Fruit fly (Drosophila melanogaster) whole organism, embryonic: ENCODE measurements around the gene spn-B.

Source experiments
- Asciz ChIP-seq: fragments of 200-800 bp; sonication (Bioruptor generic); optimal IDR thresholded peaks from 2 replicates; lab custom pipeline; 2017; ENCODE audit warnings: missing biosample characterization, mild to moderate bottlenecking, missing genetic modification characterization, missing genetic modification reagents
- CG10431 ChIP-seq: fragments of 200-800 bp; sonication (Bioruptor generic); optimal IDR thresholded peaks from 3 replicates; lab custom pipeline; 2018; ENCODE audit warnings: missing biosample characterization, mild to moderate bottlenecking, missing genetic modification characterization
- CG10654 ChIP-seq: fragments of 200-800 bp; sonication (Bioruptor generic); optimal IDR thresholded peaks from 2 replicates; lab custom pipeline; 2016; ENCODE audit warnings: missing biosample characterization, missing genetic modification characterization
- CG11398 ChIP-seq: fragments of 200-800 bp; sonication (Bioruptor generic); optimal IDR thresholded peaks from 2 replicates; lab custom pipeline; 2016; ENCODE audit warnings: missing biosample characterization, missing genetic modification characterization
- CG12744 ChIP-seq: fragments of 200-800 bp; sonication (Bioruptor generic); optimal IDR thresholded peaks from 2 replicates; lab custom pipeline; 2016; ENCODE audit warnings: missing biosample characterization, missing genetic modification characterization
- CG13287 ChIP-seq: fragments of 200-800 bp; sonication (Bioruptor generic); IDR thresholded peaks from 2 replicates; pipeline ENCODE4 v1.3.6; 2022; ENCODE audit warnings: missing biosample characterization, missing genetic modification characterization; ENCODE audit not compliant: partially characterized antibody
- CG14667 ChIP-seq: fragments of 200-800 bp; sonication (Bioruptor generic); IDR thresholded peaks from 2 replicates; pipeline ENCODE4 v1.3.6; 2022; ENCODE audit warnings: missing biosample characterization, missing genetic modification characterization
- CG15479 ChIP-seq: fragments of 200-800 bp; sonication (Bioruptor generic); optimal IDR thresholded peaks from 3 replicates; lab custom pipeline; 2019; ENCODE audit warnings: missing biosample characterization, mild to moderate bottlenecking, missing genetic modification characterization, moderate library complexity
- CG1647 ChIP-seq: fragments of 200-800 bp; sonication (Bioruptor generic); optimal IDR thresholded peaks from 3 replicates; lab custom pipeline; 2016; ENCODE audit warnings: missing biosample characterization, missing genetic modification characterization
- CG16863 ChIP-seq: fragments of 200-800 bp; sonication (Bioruptor generic); optimal IDR thresholded peaks from 3 replicates; lab custom pipeline; 2016; ENCODE audit warnings: missing biosample characterization, missing genetic modification characterization
- CG17385 ChIP-seq: fragments of 200-800 bp; sonication (Bioruptor generic); optimal IDR thresholded peaks from 3 replicates; lab custom pipeline; 2018; ENCODE audit warnings: missing biosample characterization, mild to moderate bottlenecking, missing genetic modification characterization
- CG18011 ChIP-seq: fragments of 200-800 bp; sonication (Bioruptor generic); optimal IDR thresholded peaks from 2 replicates; lab custom pipeline; 2017; ENCODE audit warnings: missing biosample characterization, missing genetic modification characterization, mild to moderate bottlenecking, moderate library complexity, missing genotype
- CG30020 ChIP-seq: fragments of 200-800 bp; optimal IDR thresholded peaks from 2 replicates; lab custom pipeline; 2019; ENCODE audit warnings: missing biosample characterization, mild to moderate bottlenecking, missing genetic modification characterization, moderate library complexity
- CG31388 ChIP-seq: fragments of 200-800 bp; sonication (Bioruptor generic); optimal IDR thresholded peaks from 2 replicates; lab custom pipeline; 2016; ENCODE audit warnings: missing biosample characterization, missing genetic modification characterization
- CG3281 ChIP-seq: fragments of 200-800 bp; sonication (Bioruptor generic); optimal IDR thresholded peaks from 3 replicates; lab custom pipeline; 2017; ENCODE audit warnings: missing biosample characterization, mild to moderate bottlenecking, missing genetic modification characterization
- CG34224 ChIP-seq: fragments of 200-800 bp; sonication (Bioruptor generic); IDR thresholded peaks from 3 replicates; pipeline ENCODE4 v1.3.6; 2022; ENCODE audit warnings: missing biosample characterization, missing genetic modification characterization; ENCODE audit not compliant: partially characterized antibody
- CG4707 ChIP-seq: fragments of 200-800 bp; sonication (Bioruptor generic); optimal IDR thresholded peaks from 2 replicates; lab custom pipeline; 2018; ENCODE audit warnings: missing biosample characterization, mild to moderate bottlenecking, missing genetic modification characterization, moderate library complexity
- CG5245 ChIP-seq: fragments of 200-800 bp; sonication (Bioruptor generic); optimal IDR thresholded peaks from 3 replicates; lab custom pipeline; 2016; ENCODE audit warnings: missing biosample characterization, missing genetic modification characterization
- CG6765 ChIP-seq: fragments of 200-800 bp; sonication (Bioruptor generic); optimal IDR thresholded peaks from 3 replicates; lab custom pipeline; 2017; ENCODE audit warnings: missing biosample characterization, mild to moderate bottlenecking, missing genetic modification characterization
- CG6791 ChIP-seq: fragments of 200-800 bp; sonication (Bioruptor generic); IDR thresholded peaks from 3 replicates; pipeline ENCODE4 v1.3.6; 2022; ENCODE audit warnings: missing biosample characterization, missing genetic modification characterization; ENCODE audit not compliant: partially characterized antibody
- CG7745 ChIP-seq: fragments of 200-800 bp; sonication (Bioruptor generic); optimal IDR thresholded peaks from 2 replicates; lab custom pipeline; 2018; ENCODE audit warnings: missing biosample characterization, mild to moderate bottlenecking, missing genetic modification characterization, moderate library complexity
- CG7928 ChIP-seq: fragments of 200-800 bp; sonication (Bioruptor generic); optimal IDR thresholded peaks from 2 replicates; lab custom pipeline; 2017; ENCODE audit warnings: missing biosample characterization, mild to moderate bottlenecking, missing genetic modification characterization
- CG8290 ChIP-seq, 3 experiments: fragments of 200-800 bp; sonication (Bioruptor generic); optimal IDR thresholded peaks; 2 replicates each; lab custom pipeline; 2016 to 2019; ENCODE audit warnings: missing biosample characterization in 3 of 3, missing genetic modification characterization in 3 of 3, mild to moderate bottlenecking in 2 of 3, moderate library complexity in 1 of 3
- CHES-1-like ChIP-seq: fragments of 200-800 bp; sonication (Bioruptor generic); optimal IDR thresholded peaks from 2 replicates; lab custom pipeline; 2016; ENCODE audit warnings: missing biosample characterization, missing genetic modification characterization
- CoRest ChIP-seq: fragments of 200-800 bp; sonication (Bioruptor generic); optimal IDR thresholded peaks from 3 replicates; lab custom pipeline; 2018; ENCODE audit warnings: missing biosample characterization, mild to moderate bottlenecking, missing genetic modification characterization, moderate library complexity
- Dad ChIP-seq: fragments of 200-800 bp; sonication (Bioruptor generic); optimal IDR thresholded peaks from 3 replicates; lab custom pipeline; 2016; ENCODE audit warnings: missing biosample characterization, missing genetic modification characterization
- Doc2 ChIP-seq: fragments of 200-800 bp; sonication (Bioruptor generic); IDR thresholded peaks from 2 replicates; pipeline ENCODE4 v1.3.6; 2022; ENCODE audit warnings: missing biosample characterization, missing genetic modification characterization
- Dp ChIP-seq: fragments of 200-800 bp; sonication (Bioruptor generic); optimal IDR thresholded peaks from 2 replicates; lab custom pipeline; 2018; ENCODE audit warnings: missing biosample characterization, mild to moderate bottlenecking, missing genetic modification characterization, moderate library complexity
- Fer2 ChIP-seq: fragments of 200-800 bp; sonication (Bioruptor generic); optimal IDR thresholded peaks from 2 replicates; lab custom pipeline; 2018; ENCODE audit warnings: missing biosample characterization, mild to moderate bottlenecking, missing genetic modification characterization, moderate library complexity
- NfI ChIP-seq: fragments of 200-800 bp; sonication (Bioruptor generic); optimal IDR thresholded peaks from 3 replicates; lab custom pipeline; 2018; ENCODE audit warnings: missing biosample characterization, mild to moderate bottlenecking, missing genetic modification characterization, moderate library complexity
- Rfx ChIP-seq: fragments of 200-800 bp; sonication (Bioruptor generic); IDR thresholded peaks from 2 replicates; pipeline ENCODE4 v1.3.6; 2022; ENCODE audit warnings: missing biosample characterization, missing genetic modification characterization
- aop ChIP-seq: fragments of 200-800 bp; sonication (Bioruptor generic); IDR thresholded peaks from 2 replicates; pipeline ENCODE4 v1.3.6; 2022; ENCODE audit warnings: missing biosample characterization, missing genetic modification characterization
- crol ChIP-seq: fragments of 200-800 bp; sonication (Bioruptor generic); IDR thresholded peaks from 2 replicates; pipeline ENCODE4 v1.3.6; 2022; ENCODE audit warnings: missing biosample characterization, missing genetic modification characterization
- dan ChIP-seq: fragments of 200-800 bp; sonication (Bioruptor generic); IDR thresholded peaks from 2 replicates; pipeline ENCODE4 v1.3.6; 2022; ENCODE audit warnings: missing biosample characterization, missing genetic modification characterization
- dati ChIP-seq: fragments of 200-800 bp; sonication (Bioruptor generic); IDR thresholded peaks from 2 replicates; pipeline ENCODE4 v1.3.6; 2022; ENCODE audit warnings: missing biosample characterization, missing genetic modification characterization
- ewg ChIP-seq: fragments of 200-800 bp; sonication (Bioruptor generic); optimal IDR thresholded peaks from 3 replicates; lab custom pipeline; 2017; ENCODE audit warnings: mild to moderate bottlenecking, missing biosample characterization, missing genetic modification reagents, missing genetic modification characterization
- fd3F ChIP-seq: fragments of 200-800 bp; sonication (Bioruptor generic); optimal IDR thresholded peaks from 2 replicates; lab custom pipeline; 2018; ENCODE audit warnings: missing biosample characterization, mild to moderate bottlenecking, missing genetic modification characterization, moderate library complexity
- inv ChIP-seq: fragments of 200-800 bp; sonication (Bioruptor generic); IDR thresholded peaks from 2 replicates; pipeline ENCODE4 v1.3.6; 2022; ENCODE audit warnings: missing biosample characterization, missing genetic modification characterization; ENCODE audit not compliant: partially characterized antibody
- knrl ChIP-seq: fragments of 200-800 bp; sonication (Bioruptor generic); IDR thresholded peaks from 3 replicates; pipeline ENCODE4 v1.3.6; 2022; ENCODE audit warnings: missing biosample characterization, missing genetic modification characterization; ENCODE audit not compliant: partially characterized antibody
- lola ChIP-seq, 3 experiments: fragments of >200 bp in 2 of 3; fragments of 200-800 bp in 1 of 3; sonication (Bioruptor generic) in 1 of 3; optimal IDR thresholded peaks; 2 replicates each; lab custom pipeline; 2017 to 2019; ENCODE audit warnings: missing biosample characterization in 3 of 3, missing genetic modification characterization in 3 of 3, mild to moderate bottlenecking in 1 of 3, moderate library complexity in 1 of 3
- nau ChIP-seq: fragments of 200-800 bp; sonication (Bioruptor generic); optimal IDR thresholded peaks from 3 replicates; lab custom pipeline; 2017; ENCODE audit warnings: missing biosample characterization, mild to moderate bottlenecking, missing genetic modification characterization, missing genetic modification reagents
- pzg ChIP-seq: fragments of 200-800 bp; sonication (Bioruptor generic); optimal IDR thresholded peaks from 3 replicates; lab custom pipeline; 2018; ENCODE audit warnings: missing biosample characterization, mild to moderate bottlenecking, missing genetic modification characterization, moderate library complexity
- repo ChIP-seq: fragments of 200-800 bp; sonication (Bioruptor generic); optimal IDR thresholded peaks from 2 replicates; lab custom pipeline; 2016; ENCODE audit warnings: missing biosample characterization, missing genetic modification characterization
- sd ChIP-seq: fragments of 200-800 bp; sonication (Bioruptor generic); optimal IDR thresholded peaks from 3 replicates; lab custom pipeline; 2018; ENCODE audit warnings: missing biosample characterization, mild to moderate bottlenecking, missing genetic modification characterization, moderate library complexity
- slou ChIP-seq: fragments of 200-800 bp; sonication (Bioruptor generic); optimal IDR thresholded peaks from 3 replicates; lab custom pipeline; 2016; ENCODE audit warnings: missing biosample characterization, missing genetic modification characterization
- slp2 ChIP-seq: fragments of 200-800 bp; sonication (Bioruptor generic); optimal IDR thresholded peaks from 2 replicates; lab custom pipeline; 2016; ENCODE audit warnings: missing biosample characterization, missing genetic modification characterization
- sqz ChIP-seq: fragments of 200-800 bp; sonication (Bioruptor generic); optimal IDR thresholded peaks from 3 replicates; lab custom pipeline; 2018; ENCODE audit warnings: missing biosample characterization, mild to moderate bottlenecking, missing genetic modification characterization

Gene spn-B

DNA sequence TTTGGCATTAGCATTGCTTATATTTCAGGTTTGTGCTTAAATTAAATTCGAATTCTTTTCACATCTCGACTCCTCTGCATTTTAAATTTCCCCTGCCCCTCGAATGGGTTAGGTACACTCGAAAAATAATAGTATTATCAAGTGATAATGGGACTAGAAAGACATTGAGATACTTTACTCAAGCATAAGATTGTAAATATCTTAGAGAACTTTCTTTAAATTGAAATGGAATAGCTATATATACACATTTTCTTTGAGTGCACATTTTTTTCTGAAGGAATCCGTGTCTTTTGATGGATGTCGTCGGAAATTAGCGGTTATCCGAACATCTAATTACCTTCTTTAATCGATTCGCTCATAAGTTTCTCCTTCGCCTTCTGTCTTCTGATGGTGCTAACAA, 16.8 kb upstream of the spn-B start (continued):
- TF ChIP-seq CG15479 (GFP tag; lab: Kevin White, UChicago), result no peak
- TF ChIP-seq aop, result no peak
- no peak for TF ChIP-seq CG3281
- TF ChIP-seq dan (GFP tag; lab: Robert Waterston, UW), result no peak
- no peak for TF ChIP-seq repo (GFP tag; lab: Kevin White, UChicago)
- no peak for TF ChIP-seq nau (GFP tag; lab: Kevin White, UChicago)
- TF ChIP-seq CG5245, result no peak
- TF ChIP-seq sd (tag; lab: Kevin White, UChicago), result peak; percentile 13
- TF ChIP-seq CG34224 (GFP tag; lab: Robert Waterston, UW), result no peak
- no peak for TF ChIP-seq slou (GFP tag; lab: Kevin White, UChicago)
- TF ChIP-seq Asciz (GFP tag; lab: Kevin White, UChicago), result no peak
- no peak for TF ChIP-seq CG18011 (GFP tag; lab: Kevin White, UChicago)
- no peak for TF ChIP-seq Doc2 (GFP tag; lab: Robert Waterston, UW)
- no peak for TF ChIP-seq Fer2
- peak in 1 of 3 experiments; percentile 12 for TF ChIP-seq lola (GFP tag; optimal IDR thresholded peaks at IDR 0.05; lab: Kevin White, UChicago)
- TF ChIP-seq CG16863 (GFP tag; lab: Kevin White, UChicago), result peak; percentile 2
- TF ChIP-seq CG7745 (tag; lab: Kevin White, UChicago), result no peak
- no peak for TF ChIP-seq CG11398 (GFP tag; lab: Kevin White, UChicago)
- no peak for TF ChIP-seq fd3F (GFP tag; lab: Kevin White, UChicago)
- TF ChIP-seq NfI (GFP tag; lab: Kevin White, UChicago), result no peak

DNA sequence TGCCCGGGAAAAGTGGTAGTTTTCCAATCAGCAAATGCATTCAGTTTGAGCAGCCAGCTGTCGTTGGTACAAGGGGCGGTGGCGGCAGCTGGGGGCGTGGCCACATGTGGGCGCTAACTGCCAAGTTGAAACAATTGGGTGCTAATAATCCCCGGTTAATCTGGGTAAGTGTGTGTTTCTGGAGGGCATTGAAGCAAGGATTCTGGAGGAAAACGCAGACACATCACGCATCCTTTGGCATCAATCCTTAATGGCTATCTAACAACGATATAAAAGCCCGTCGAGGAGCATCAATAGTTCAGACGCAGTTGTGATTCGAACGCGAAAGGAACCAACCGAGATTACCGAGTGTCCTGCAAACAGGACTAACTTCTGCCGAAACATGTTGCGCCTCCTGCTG, 13.3 kb upstream of the spn-B start, which contains the start of gene Crz:
TSS of gene Crz (plus strand) at position 301 of the 400 bp plus-strand sequence.
- TF ChIP-seq CG6791 (GFP tag; lab: Robert Waterston, UW), result peak; percentile 24; the same call in 1 of the 3 replicates
- TF ChIP-seq CG31388 (GFP tag; lab: Kevin White, UChicago), result no peak
- 0 out of 3 replicates have a peak, but pooled peaks have one; percentile 8 for TF ChIP-seq knrl

DNA sequence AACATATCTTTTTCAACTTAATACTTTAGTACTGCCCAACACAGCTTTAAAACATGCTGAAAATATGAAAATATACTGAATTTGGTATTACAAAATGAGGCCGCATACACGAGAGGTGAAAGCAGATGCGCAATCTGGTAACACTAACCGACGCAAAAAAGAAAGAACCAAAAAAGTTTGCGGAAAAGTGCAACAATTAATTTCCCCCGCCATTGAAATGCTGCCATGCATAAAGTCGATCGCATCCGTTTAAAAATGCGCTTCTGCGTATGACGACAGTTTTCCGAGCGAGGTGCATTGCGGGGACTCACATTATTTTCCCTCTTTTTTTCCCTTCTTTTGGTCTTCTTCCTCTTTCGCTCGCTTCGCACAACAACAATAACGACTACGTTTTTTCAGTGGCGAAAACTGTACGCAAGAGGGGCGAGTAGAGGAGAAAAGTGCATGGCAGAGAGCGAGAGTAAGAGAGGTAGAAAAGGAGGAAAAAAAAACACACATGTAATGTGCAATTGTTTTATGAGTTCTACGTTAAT, 11.9 kb upstream of the spn-B start, which contains the start of gene Set8:
TSS of gene Set8 (plus strand) at position 127 of the 533 bp plus-strand sequence.
- TF ChIP-seq inv (GFP tag; lab: Robert Waterston, UW), result no peak
- TF ChIP-seq CG13287 (GFP tag; lab: Robert Waterston, UW), result peak; percentile 57; the same call in 1 of the 2 replicates
- TF ChIP-seq CG4707 (GFP tag; lab: Kevin White, UChicago), result no peak
- no peak for TF ChIP-seq CG6765 (GFP tag; lab: Kevin White, UChicago)
- no peak for TF ChIP-seq ewg (GFP tag; lab: Kevin White, UChicago)
- TF ChIP-seq CoRest, result no peak
- no peak for TF ChIP-seq CG1647 (GFP tag; lab: Kevin White, UChicago)
- TF ChIP-seq Dp, result peak; percentile 46
- no peak for TF ChIP-seq Dad
- no peak for TF ChIP-seq CG5245
- no peak for TF ChIP-seq slp2 (GFP tag; lab: Kevin White, UChicago)
- TF ChIP-seq dati (GFP tag; lab: Robert Waterston, UW), result no peak
- no peak for TF ChIP-seq CG10654
- TF ChIP-seq CG30020 (tag; lab: Kevin White, UChicago), result no peak
- TF ChIP-seq CHES-1-like (GFP tag; lab: Kevin White, UChicago), result peak; percentile 61
- TF ChIP-seq CG7928, result no peak
- peak; percentile 99 for TF ChIP-seq CG10431 (GFP tag; lab: Kevin White, UChicago)
- peak; percentile 19 for TF ChIP-seq CG8290 (GFP tag; optimal IDR thresholded peaks at IDR 0.05; lab: Kevin White, UChicago)
- TF ChIP-seq CG8290 (tag; optimal IDR thresholded peaks at IDR 0.05; lab: Kevin White, UChicago), result no peak
- TF ChIP-seq CG14667 (GFP tag; lab: Robert Waterston, UW), result no peak
- TF ChIP-seq CG17385 (GFP tag; lab: Kevin White, UChicago), result peak; percentile 94
- no peak for TF ChIP-seq Rfx (GFP tag; lab: Robert Waterston, UW)
- peak; percentile 95 for TF ChIP-seq sqz (GFP tag; lab: Kevin White, UChicago)
- TF ChIP-seq crol (GFP tag; lab: Robert Waterston, UW), result peak; percentile 97
- TF ChIP-seq CG12744 (GFP tag; lab: Kevin White, UChicago), result no peak
- TF ChIP-seq pzg (GFP tag; lab: Kevin White, UChicago), result peak; percentile 83
